Fruit fly (Drosophila melanogaster): ENCODE results near the gene CG42724.

Gene CG42724

dm6 chr3R:6404174-6404573 is 36.1 kb upstream of the CG42724 start (continued):
- TF ChIP-seq Nf-YB (GFP tag; optimal IDR thresholded peaks at IDR 0.05) (peak; percentile 46), CG12071 (GFP tag; optimal IDR thresholded peaks at IDR 0.05) (peak; percentile 57), mld (GFP tag; IDR thresholded peaks at IDR 0.05; ENCODE audit: partially characterized antibody) (no peak), CG30020 (tag; optimal IDR thresholded peaks at IDR 0.05) (peak; percentile 1), CG5245 (GFP tag; optimal IDR thresholded peaks at IDR 0.05) (peak; percentile 68), Six4 (GFP tag; optimal IDR thresholded peaks at IDR 0.05) (peak; percentile 54), Hand (GFP tag; optimal IDR thresholded peaks at IDR 0.05) (no peak), Bteb2 (GFP tag; optimal IDR thresholded peaks at IDR 0.05) (peak; percentile 36), gsb (GFP tag; IDR thresholded peaks at IDR 0.05) (peak; percentile 80), Myb (GFP tag; optimal IDR thresholded peaks at IDR 0.05) (peak; percentile 56), CG31365 (tag; optimal IDR thresholded peaks at IDR 0.05) (peak; percentile 26), TFAM (GFP tag; optimal IDR thresholded peaks at IDR 0.05) (no peak), Lhr (GFP tag; optimal IDR thresholded peaks at IDR 0.05) (peak; percentile 37), dati (GFP tag; IDR thresholded peaks at IDR 0.05) (peak; percentile 78), NC2α (GFP tag; optimal IDR thresholded peaks at IDR 0.05) (peak; percentile 57), Mad (GFP tag; optimal IDR thresholded peaks at IDR 0.05) (peak; percentile 17), CG11723 (GFP tag; optimal IDR thresholded peaks at IDR 0.05) (peak; percentile 66), inv (GFP tag; IDR thresholded peaks at IDR 0.05; ENCODE audit: partially characterized antibody) (no peak), Hey (tag; optimal IDR thresholded peaks at IDR 0.05) (no peak), Abd-B (GFP tag; optimal IDR thresholded peaks at IDR 0.05) (peak; percentile 78), GATAe (GFP tag; conservative IDR thresholded peaks at IDR 0.05) (peak; percentile 42; the same call in 1 of the 2 replicates), Lim3 (GFP tag; IDR thresholded peaks at IDR 0.05) (0 out of 2 replicates have a peak, but pooled peaks have one; percentile 24), CG7745 (tag; optimal IDR thresholded peaks at IDR 0.05) (no peak), CG2678 (tag; optimal IDR thresholded peaks at IDR 0.05) (peak; percentile 84), ara (GFP tag; IDR thresholded peaks at IDR 0.05) (peak; percentile 87), CG18619 (GFP tag; optimal IDR thresholded peaks at IDR 0.05) (peak; percentile 73), peb (GFP tag; IDR thresholded peaks at IDR 0.05) (peak; percentile 37; the same call in 1 of the 2 replicates), CG4404 (GFP tag; IDR thresholded peaks at IDR 0.05) (peak; percentile 66), gcm (GFP tag; optimal IDR thresholded peaks at IDR 0.05) (peak; percentile 70), Dip3 (GFP tag; optimal IDR thresholded peaks at IDR 0.05) (peak; percentile 63), Usf (GFP tag; optimal IDR thresholded peaks at IDR 0.05) (no peak), caup (GFP tag; optimal IDR thresholded peaks at IDR 0.05; ENCODE audit: severe bottlenecking) (peak; percentile 72), CG17385 (GFP tag; optimal IDR thresholded peaks at IDR 0.05) (peak; percentile 79), Nf-YA (GFP tag; IDR thresholded peaks at IDR 0.05) (peak; percentile 66), CG33557 (GFP tag; optimal IDR thresholded peaks at IDR 0.05) (no peak), CG17802 (tag; optimal IDR thresholded peaks at IDR 0.05) (peak; percentile 22), chif (GFP tag; optimal IDR thresholded peaks at IDR 0.05) (peak; percentile 62 to 75), CG7928 (GFP tag; optimal IDR thresholded peaks at IDR 0.05) (peak; percentile 23), pum (GFP tag; optimal IDR thresholded peaks at IDR 0.05) (peak; percentile 66), B-H2 (GFP tag; optimal IDR thresholded peaks at IDR 0.05) (no peak), chinmo (GFP tag; IDR thresholded peaks at IDR 0.05; ENCODE audit: partially characterized antibody) (no peak), CG8478 (optimal IDR thresholded peaks at IDR 0.05) (no peak), gt (GFP tag; IDR thresholded peaks at IDR 0.05) (no peak), CG17568 (GFP tag; optimal IDR thresholded peaks at IDR 0.05) (peak; percentile 49), Dad (GFP tag; optimal IDR thresholded peaks at IDR 0.05) (peak; percentile 36), Rfx (GFP tag; IDR thresholded peaks at IDR 0.05) (peak; percentile 91), CG4424 (GFP tag; optimal IDR thresholded peaks at IDR 0.05) (peak; percentile 84), Hr39 (optimal IDR thresholded peaks at IDR 0.05) (no peak), CG4707 (GFP tag; optimal IDR thresholded peaks at IDR 0.05) (no peak), CG6254 (GFP tag; optimal IDR thresholded peaks at IDR 0.05) (peak; percentile 73), ash1 (GFP tag; optimal IDR thresholded peaks at IDR 0.05) (no peak)
